Fruit fly (Drosophila melanogaster) S2 (cell line): ENCODE data around the gene Ugt35D1.

Experiments
- CG8478 ChIP-seq: fragments of >200 bp; optimal IDR thresholded peaks from 2 replicates; lab custom pipeline; 2018
- CTCF ChIP-seq, 2 experiments: fragments of >200 bp; optimal IDR thresholded peaks; 2 replicates each; lab custom pipeline; 2018

- TF ChIP-seq CG8478 (lab: Kevin White, UChicago) (no peak), CTCF (optimal IDR thresholded peaks at IDR 0.05; lab: Kevin White, UChicago) (no peak)
Measured at dm6 chr3R:31440561-31440960, 45.5 kb upstream of the Ugt35D1 start.
